Fruit fly (Drosophila melanogaster) whole organism, prepupa: ENCODE results near the gene Bdp1.

ENCODE experiments used
- Blimp-1 ChIP-seq: fragments of 200-800 bp; sonication (Bioruptor generic); optimal IDR thresholded peaks from 3 replicates; lab custom pipeline; 2017; ENCODE audit warnings: missing biosample characterization, missing genetic modification characterization, mild to moderate bottlenecking, moderate library complexity, missing genetic modification reagents
- CG10631 ChIP-seq: fragments of 200-800 bp; sonication (Bioruptor generic); optimal IDR thresholded peaks from 2 replicates; lab custom pipeline; 2016; ENCODE audit warnings: missing biosample characterization, missing genetic modification characterization
- CG10669 ChIP-seq: fragments of 200-800 bp; sonication (Bioruptor generic); optimal IDR thresholded peaks from 3 replicates; lab custom pipeline; 2018; ENCODE audit warnings: missing biosample characterization, mild to moderate bottlenecking, missing genetic modification characterization, moderate library complexity
- CG11294 ChIP-seq: fragments of 200-800 bp; sonication (Bioruptor generic); IDR thresholded peaks from 2 replicates; pipeline ENCODE4 v1.3.6; 2022; ENCODE audit warnings: missing biosample characterization, missing genetic modification characterization
- CG11762 ChIP-seq: fragments of 200-800 bp; sonication (Bioruptor generic); optimal IDR thresholded peaks from 3 replicates; lab custom pipeline; 2016; ENCODE audit warnings: missing biosample characterization, missing genetic modification characterization; ENCODE audit not compliant: insufficient read depth
- CG11902 ChIP-seq: fragments of 200-800 bp; sonication (Bioruptor generic); optimal IDR thresholded peaks from 3 replicates; lab custom pipeline; 2016; ENCODE audit warnings: missing biosample characterization, missing genetic modification characterization
- CG15336 ChIP-seq: fragments of 200-800 bp; sonication (Bioruptor generic); IDR thresholded peaks from 2 replicates; pipeline ENCODE4 v1.3.6; 2022; ENCODE audit warnings: missing biosample characterization, missing genetic modification characterization
- CG1621 ChIP-seq: fragments of 200-800 bp; sonication (Bioruptor generic); optimal IDR thresholded peaks from 3 replicates; lab custom pipeline; 2018; ENCODE audit warnings: missing biosample characterization, mild to moderate bottlenecking, missing genetic modification characterization
- CG16779 ChIP-seq: fragments of 200-800 bp; sonication (Bioruptor generic); optimal IDR thresholded peaks from 3 replicates; lab custom pipeline; 2017; ENCODE audit warnings: missing biosample characterization, mild to moderate bottlenecking, missing genetic modification characterization
- CG3032 ChIP-seq: fragments of 200-800 bp; optimal IDR thresholded peaks from 2 replicates; lab custom pipeline; 2019; ENCODE audit warnings: missing biosample characterization, mild to moderate bottlenecking, missing genetic modification characterization, moderate library complexity
- CG31627 ChIP-seq: fragments of 200-800 bp; sonication (Bioruptor generic); optimal IDR thresholded peaks from 3 replicates; lab custom pipeline; 2016; ENCODE audit warnings: missing biosample characterization, missing genetic modification characterization
- CG32006 ChIP-seq: fragments of 200-800 bp; sonication (Bioruptor generic); optimal IDR thresholded peaks from 3 replicates; lab custom pipeline; 2017; ENCODE audit warnings: missing biosample characterization, mild to moderate bottlenecking, missing genetic modification characterization
- CG34406 ChIP-seq: fragments of 200-800 bp; sonication (Bioruptor generic); optimal IDR thresholded peaks from 3 replicates; lab custom pipeline; 2016; ENCODE audit warnings: missing biosample characterization, missing genetic modification characterization
- CG3919 ChIP-seq: fragments of 200-800 bp; sonication (Bioruptor generic); optimal IDR thresholded peaks from 3 replicates; lab custom pipeline; 2016; ENCODE audit warnings: missing biosample characterization, missing genetic modification characterization
- CG4318 ChIP-seq: fragments of 200-800 bp; sonication (Bioruptor generic); optimal IDR thresholded peaks from 3 replicates; lab custom pipeline; 2017; ENCODE audit warnings: missing biosample characterization, mild to moderate bottlenecking, missing genetic modification characterization
- CG6276 ChIP-seq: fragments of 200-800 bp; sonication (Bioruptor generic); optimal IDR thresholded peaks from 2 replicates; lab custom pipeline; 2017; ENCODE audit warnings: missing biosample characterization, mild to moderate bottlenecking, missing genetic modification characterization
- CG6792 ChIP-seq: fragments of 200-800 bp; sonication (Bioruptor generic); optimal IDR thresholded peaks from 3 replicates; lab custom pipeline; 2016; ENCODE audit warnings: missing biosample characterization, missing genetic modification characterization
- CG6808 ChIP-seq: fragments of 200-800 bp; sonication (Bioruptor generic); optimal IDR thresholded peaks from 3 replicates; lab custom pipeline; 2017; ENCODE audit warnings: missing biosample characterization, missing genetic modification characterization, mild to moderate bottlenecking, moderate library complexity, missing genetic modification reagents
- CG6854 ChIP-seq: fragments of 200-800 bp; sonication (Bioruptor generic); optimal IDR thresholded peaks from 2 replicates; lab custom pipeline; 2017; ENCODE audit warnings: missing biosample characterization, mild to moderate bottlenecking, missing genetic modification characterization
- CG8119 ChIP-seq: fragments of 200-800 bp; sonication (Bioruptor generic); IDR thresholded peaks from 3 replicates; pipeline ENCODE4 v1.3.6; 2022; ENCODE audit warnings: missing biosample characterization, missing genetic modification characterization
- CG8319 ChIP-seq: fragments of 200-800 bp; sonication (Bioruptor generic); optimal IDR thresholded peaks from 3 replicates; lab custom pipeline; 2016; ENCODE audit warnings: missing biosample characterization, missing genetic modification characterization
- CG8632 ChIP-seq: fragments of 200-800 bp; sonication (Bioruptor generic); optimal IDR thresholded peaks from 3 replicates; lab custom pipeline; 2016; ENCODE audit warnings: missing biosample characterization, missing genetic modification characterization
- CG9139 ChIP-seq: fragments of 200-800 bp; sonication (Bioruptor generic); optimal IDR thresholded peaks from 3 replicates; lab custom pipeline; 2017; ENCODE audit warnings: missing biosample characterization, mild to moderate bottlenecking, missing genetic modification characterization
- Eip78C ChIP-seq: fragments of 200-800 bp; sonication (Bioruptor generic); peaks from one replicate; lab custom pipeline; 2016; ENCODE audit warnings: missing biosample characterization, missing genetic modification characterization
- Eip93F ChIP-seq: fragments of 200-800 bp; sonication (Bioruptor generic); optimal IDR thresholded peaks from 2 replicates; lab custom pipeline; 2016; ENCODE audit warnings: missing biosample characterization, mild to moderate bottlenecking, missing genetic modification characterization
- Ets21C ChIP-seq: fragments of 200-800 bp; sonication (Bioruptor generic); optimal IDR thresholded peaks from 3 replicates; lab custom pipeline; 2016; ENCODE audit warnings: missing biosample characterization, missing genetic modification characterization
- Ets96B ChIP-seq: fragments of 200-800 bp; optimal IDR thresholded peaks from 2 replicates; lab custom pipeline; 2019; ENCODE audit warnings: missing biosample characterization, mild to moderate bottlenecking, missing genetic modification characterization, moderate library complexity
- Gug ChIP-seq: fragments of 200-800 bp; sonication (Bioruptor generic); IDR thresholded peaks from 2 replicates; pipeline ENCODE4 v1.3.6; 2022; ENCODE audit warnings: missing biosample characterization, missing genetic modification characterization
- Hr38 ChIP-seq: sonication (Bioruptor generic); optimal IDR thresholded peaks from 2 replicates; lab custom pipeline; 2016; ENCODE audit warnings: missing biosample characterization, missing genetic modification characterization
- Hr39 ChIP-seq: fragments of 200-800 bp; sonication (Bioruptor generic); optimal IDR thresholded peaks from 2 replicates; lab custom pipeline; 2016; ENCODE audit warnings: missing biosample characterization, missing genetic modification characterization
- Lpt ChIP-seq: fragments of 200-800 bp; sonication (Bioruptor generic); optimal IDR thresholded peaks from 3 replicates; lab custom pipeline; 2016; ENCODE audit warnings: missing biosample characterization, missing genetic modification characterization
- Met ChIP-seq: fragments of 200-800 bp; sonication (Bioruptor generic); optimal IDR thresholded peaks from 3 replicates; lab custom pipeline; 2016; ENCODE audit warnings: missing biosample characterization, missing genetic modification characterization
- OdsH ChIP-seq: fragments of 200-800 bp; sonication (Bioruptor generic); optimal IDR thresholded peaks from 3 replicates; lab custom pipeline; 2016; ENCODE audit warnings: missing biosample characterization, missing genetic modification characterization
- Smox ChIP-seq: fragments of 200-800 bp; sonication (Bioruptor generic); optimal IDR thresholded peaks from 3 replicates; lab custom pipeline; 2016; ENCODE audit warnings: missing biosample characterization, missing genetic modification characterization
- Sox102F ChIP-seq: fragments of 200-800 bp; sonication (Bioruptor generic); optimal IDR thresholded peaks from 2 replicates; lab custom pipeline; 2016; ENCODE audit warnings: missing biosample characterization, mild to moderate bottlenecking, missing genetic modification characterization
- Sox14 ChIP-seq: fragments of 200-800 bp; sonication (Bioruptor generic); optimal IDR thresholded peaks from 3 replicates; lab custom pipeline; 2016; ENCODE audit warnings: missing biosample characterization, missing genetic modification characterization
- Sox15 ChIP-seq: fragments of 200-800 bp; sonication (Bioruptor generic); optimal IDR thresholded peaks from 3 replicates; lab custom pipeline; 2016; ENCODE audit warnings: missing biosample characterization, missing genetic modification characterization
- achi ChIP-seq: fragments of 200-800 bp; sonication (Bioruptor generic); optimal IDR thresholded peaks from 3 replicates; lab custom pipeline; 2016; ENCODE audit warnings: missing biosample characterization, missing genetic modification characterization
- acj6 ChIP-seq: fragments of 200-800 bp; sonication (Bioruptor generic); optimal IDR thresholded peaks from 3 replicates; lab custom pipeline; 2016; ENCODE audit warnings: missing biosample characterization, missing genetic modification characterization
- dsx ChIP-seq: fragments of 200-800 bp; optimal IDR thresholded peaks from 3 replicates; lab custom pipeline; 2019; ENCODE audit warnings: missing biosample characterization, mild to moderate bottlenecking, missing genetic modification characterization, moderate library complexity; ENCODE audit not compliant: poor library complexity, severe bottlenecking
- eg ChIP-seq: fragments of 200-800 bp; sonication (Bioruptor generic); IDR thresholded peaks from 3 replicates; pipeline ENCODE4 v1.3.6; 2022; ENCODE audit warnings: missing biosample characterization, missing genetic modification characterization
- esn ChIP-seq: fragments of 200-800 bp; sonication (Bioruptor generic); optimal IDR thresholded peaks from 2 replicates; lab custom pipeline; 2016; ENCODE audit warnings: missing biosample characterization, mild to moderate bottlenecking, missing genetic modification characterization, moderate library complexity
- fd85E ChIP-seq: fragments of 200-800 bp; sonication (Bioruptor generic); optimal IDR thresholded peaks from 3 replicates; lab custom pipeline; 2016; ENCODE audit warnings: missing biosample characterization, missing genetic modification characterization
- fkh ChIP-seq: fragments of 200-800 bp; sonication (Bioruptor generic); optimal IDR thresholded peaks from 3 replicates; lab custom pipeline; 2017; ENCODE audit warnings: missing biosample characterization, mild to moderate bottlenecking, missing genetic modification characterization, moderate library complexity
- lz ChIP-seq: fragments of 200-800 bp; sonication (Bioruptor generic); optimal IDR thresholded peaks from 3 replicates; lab custom pipeline; 2016; ENCODE audit warnings: missing biosample characterization, missing genetic modification characterization
- pdm3 ChIP-seq: fragments of 200-800 bp; sonication (Bioruptor generic); optimal IDR thresholded peaks from 3 replicates; lab custom pipeline; 2016; ENCODE audit warnings: missing biosample characterization, missing genetic modification characterization
- salr ChIP-seq, 2 experiments: fragments of 200-800 bp; sonication (Bioruptor generic); optimal IDR thresholded peaks; 3 replicates each; lab custom pipeline; 2016 to 2018; ENCODE audit warnings: missing biosample characterization in 2 of 2, missing genetic modification characterization in 2 of 2, mild to moderate bottlenecking in 1 of 2
- spab ChIP-seq: fragments of 200-800 bp; sonication (Bioruptor generic); optimal IDR thresholded peaks from 2 replicates; lab custom pipeline; 2017; ENCODE audit warnings: missing biosample characterization, mild to moderate bottlenecking, missing genetic modification characterization, missing genetic modification reagents
- ss ChIP-seq, 2 experiments: fragments of 200-800 bp; sonication (Bioruptor generic); optimal IDR thresholded peaks; 2 replicates in 1 of 2; 3 replicates in 1 of 2; lab custom pipeline; 2017 to 2018; ENCODE audit warnings: mild to moderate bottlenecking in 2 of 2, missing biosample characterization in 2 of 2, missing genetic modification characterization in 2 of 2, moderate library complexity in 1 of 2
- vri ChIP-seq: fragments of 200-800 bp; sonication (Bioruptor generic); optimal IDR thresholded peaks from 3 replicates; lab custom pipeline; 2016; ENCODE audit warnings: missing biosample characterization, mild to moderate bottlenecking, missing genetic modification characterization

Gene Bdp1

DNA sequence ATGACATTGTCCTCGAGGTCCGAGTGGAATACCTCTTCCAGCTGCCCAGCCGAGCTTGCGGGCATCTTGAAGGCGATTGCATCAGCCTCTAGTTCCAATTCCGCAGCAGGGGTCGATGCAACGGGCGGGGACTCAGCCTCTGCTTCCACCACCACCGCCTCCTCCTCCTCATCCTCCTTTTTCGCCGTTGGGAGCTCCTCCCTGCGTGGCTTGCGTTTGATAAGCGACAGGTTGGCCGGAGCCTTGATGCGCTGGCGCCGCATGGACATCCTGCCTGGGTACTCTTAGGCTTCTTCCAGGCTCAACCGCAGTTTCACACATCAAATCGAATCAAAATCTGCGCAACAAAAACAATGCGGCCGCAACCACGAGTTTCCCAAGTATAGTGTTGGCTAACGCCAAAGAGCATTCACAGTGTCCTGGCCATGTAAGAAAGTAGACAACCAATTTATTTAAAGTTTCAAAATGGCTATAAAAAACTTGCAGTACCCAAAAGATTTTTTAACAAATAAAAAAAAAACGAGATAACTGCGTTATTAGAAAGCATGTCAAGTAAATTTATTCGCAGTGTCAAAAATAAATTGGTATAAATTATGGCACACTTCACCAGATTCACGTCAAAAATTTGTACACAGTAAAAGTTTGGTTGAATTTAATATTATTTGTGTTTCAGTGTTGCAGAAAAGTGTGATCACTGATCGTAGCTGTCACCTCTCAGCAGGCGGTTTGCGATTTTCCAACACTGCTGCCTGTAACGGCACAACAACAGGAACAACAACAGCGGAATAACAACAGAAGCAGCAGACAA is at the start of gene Bdp1, which contains the start of gene CG6565:
Bdp1 (minus strand) TSS at position 456 of the 808 bp plus-strand sequence.
CG6565 (plus strand) TSS at position 585 of the 808 bp plus-strand sequence.
- peak; percentile 62 for TF ChIP-seq Eip93F (GFP tag; lab: Kevin White, UChicago)
- TF ChIP-seq Smox (GFP tag; lab: Kevin White, UChicago) = peak; percentile 97
- peak; percentile 87 for TF ChIP-seq CG16779
- peak; percentile 97 for TF ChIP-seq Met (GFP tag; lab: Kevin White, UChicago)
- peak; percentile 92 for TF ChIP-seq CG6808
- TF ChIP-seq spab (GFP tag; lab: Kevin White, UChicago) = peak; percentile 90
- peak; percentile 84 for TF ChIP-seq fkh (GFP tag; lab: Kevin White, UChicago)
- TF ChIP-seq CG3032 (tag; lab: Kevin White, UChicago) = peak; percentile 95
- TF ChIP-seq CG1621 (tag; lab: Kevin White, UChicago) = peak; percentile 83
- no peak for TF ChIP-seq CG9139 (GFP tag; lab: Kevin White, UChicago)
- TF ChIP-seq dsx (GFP tag; lab: Kevin White, UChicago) = peak; percentile 83
- TF ChIP-seq fd85E = no peak
- peak; percentile 97 for TF ChIP-seq Sox102F
- TF ChIP-seq Lpt (GFP tag; lab: Kevin White, UChicago) = peak; percentile 95
- TF ChIP-seq CG32006 (GFP tag; lab: Kevin White, UChicago) = peak; percentile 99
- TF ChIP-seq CG6854 (GFP tag; lab: Kevin White, UChicago) = peak; percentile 82
- peak; percentile 95 for TF ChIP-seq Gug (GFP tag; lab: Robert Waterston, UW)
- peak; percentile 86 for TF ChIP-seq Blimp-1 (GFP tag; lab: Kevin White, UChicago)
- TF ChIP-seq CG6792 = peak; percentile 95
- TF ChIP-seq CG15336 (GFP tag; lab: Robert Waterston, UW) = peak; percentile 90
- peak in 1 of 2 experiments; percentile 93 for TF ChIP-seq ss (GFP tag; optimal IDR thresholded peaks at IDR 0.05; lab: Kevin White, UChicago)
- peak; percentile 99 for TF ChIP-seq lz (GFP tag; lab: Kevin White, UChicago)
- TF ChIP-seq CG8119 = peak; percentile 91
- TF ChIP-seq Eip78C (GFP tag; lab: Kevin White, UChicago) = peak; percentile 99
- TF ChIP-seq CG31627 (GFP tag; lab: Kevin White, UChicago) = peak; percentile 99
- peak; percentile 96 for TF ChIP-seq CG3919
- peak; percentile 96 for TF ChIP-seq CG10669 (GFP tag; lab: Kevin White, UChicago)
- peak; percentile 99 for TF ChIP-seq esn (GFP tag; lab: Kevin White, UChicago)
- TF ChIP-seq achi (GFP tag; lab: Kevin White, UChicago) = peak; percentile 98
- peak; percentile 97 for TF ChIP-seq CG8319 (GFP tag; lab: Kevin White, UChicago)
- peak; percentile 99 for TF ChIP-seq Hr39 (GFP tag; lab: Kevin White, UChicago)
- peak; percentile 99 for TF ChIP-seq CG10631 (GFP tag; lab: Kevin White, UChicago)
- peak; percentile 99 for TF ChIP-seq OdsH (GFP tag; lab: Kevin White, UChicago)
- TF ChIP-seq Ets96B = peak; percentile 92
- peak; percentile 90 for TF ChIP-seq eg (GFP tag; lab: Robert Waterston, UW)
- peak; percentile 99 for TF ChIP-seq Sox15 (GFP tag; lab: Kevin White, UChicago)
- peak; percentile 98 for TF ChIP-seq pdm3 (GFP tag; lab: Kevin White, UChicago)
- TF ChIP-seq CG11902 = peak; percentile 99
- peak; percentile 96 for TF ChIP-seq CG34406 (GFP tag; lab: Kevin White, UChicago)
- TF ChIP-seq CG4318 (GFP tag; lab: Kevin White, UChicago) = peak; percentile 99
- TF ChIP-seq Sox14 (GFP tag; lab: Kevin White, UChicago) = peak; percentile 98
- peak; percentile 88 to 98 for TF ChIP-seq salr (GFP tag; optimal IDR thresholded peaks at IDR 0.05; lab: Kevin White, UChicago)
- TF ChIP-seq acj6 (GFP tag; lab: Kevin White, UChicago) = peak; percentile 99
- peak; percentile 99 for TF ChIP-seq Ets21C (GFP tag; lab: Kevin White, UChicago)
- TF ChIP-seq CG11762 (GFP tag; lab: Kevin White, UChicago) = peak; percentile 97
- TF ChIP-seq Hr38 (GFP tag; lab: Kevin White, UChicago) = peak; percentile 92
- TF ChIP-seq CG6276 (GFP tag; lab: Kevin White, UChicago) = no peak
- peak; percentile 92 for TF ChIP-seq vri
- TF ChIP-seq CG11294 (GFP tag; lab: Robert Waterston, UW) = peak; percentile 93
- TF ChIP-seq CG8632 (GFP tag; lab: Kevin White, UChicago) = peak; percentile 94
